Worm (Caenorhabditis elegans) whole organism, L4 larva: ENCODE data around the gene T22F3.7.

Experiments
- lin-39 ChIP-seq: fragments of 150-350 bp; optimal IDR thresholded peaks from 2 replicates; lab custom pipeline; 2014; ENCODE audit warnings: missing biosample characterization, missing genetic modification reagents, missing genetic modification characterization
- mep-1 ChIP-seq: fragments of 150-350 bp; sonication (generic microtip); optimal IDR thresholded peaks from 3 replicates; lab custom pipeline; 2014; ENCODE audit warnings: missing biosample characterization, missing genetic modification characterization
- nhr-77 ChIP-seq: fragments of 150-350 bp; optimal IDR thresholded peaks from 2 replicates; lab custom pipeline; 2014; ENCODE audit warnings: missing biosample characterization, missing genetic modification characterization

ce11 chrV:3581643-3582042 is 18.8 kb downstream of the T22F3.7 start:
- TF ChIP-seq lin-39 (tag; lab: Kevin White, UChicago) (no peak), mep-1 (tag; lab: Kevin White, UChicago) (no peak), nhr-77 (tag; lab: Kevin White, UChicago) (no peak)
